Fruit fly (Drosophila melanogaster): ENCODE measurements around the gene SA1.

Gene SA1

dm6 chr2L:6925114-6925513, 25.1 kb upstream of the SA1 start:
- TF ChIP-seq Snoo (tag; optimal IDR thresholded peaks at IDR 0.05) (no peak), Pif1B (GFP tag; optimal IDR thresholded peaks at IDR 0.05) (no peak), gl (tag; optimal IDR thresholded peaks at IDR 0.05) (no peak), Pif1A (GFP tag; optimal IDR thresholded peaks at IDR 0.05) (no peak), CG13204 (GFP tag; optimal IDR thresholded peaks at IDR 0.05) (no peak), fd96Ca (GFP tag; IDR thresholded peaks at IDR 0.05) (no peak), CG12605 (GFP tag; IDR thresholded peaks at IDR 0.05) (no peak)

dm6 chr2L:6931821-6932220, 18.4 kb upstream of the SA1 start, which contains the start of gene CG43232:
TSS of gene CG43232 (plus strand) at chr2L:6932121.
- TF ChIP-seq D1 (tag; optimal IDR thresholded peaks at IDR 0.05) (no peak), CG9948 (tag; optimal IDR thresholded peaks at IDR 0.05) (no peak), CG8159 (tag; optimal IDR thresholded peaks at IDR 0.05) (no peak), CG17806 (tag; optimal IDR thresholded peaks at IDR 0.05) (no peak)

- TF ChIP-seq CG15710 (tag; optimal IDR thresholded peaks at IDR 0.05) (no peak), CG32121 (GFP tag; IDR thresholded peaks at IDR 0.05) (peak; percentile 7; the same call in 1 of the 2 replicates)
These were observed 10.5 kb upstream of the SA1 start for dm6 chr2L:6939698-6940097.

- TF ChIP-seq Pif1B (GFP tag; optimal IDR thresholded peaks at IDR 0.05) (no peak), CG9948 (tag; optimal IDR thresholded peaks at IDR 0.05) (no peak), CG13204 (GFP tag; optimal IDR thresholded peaks at IDR 0.05) (no peak), CG12605 (GFP tag; IDR thresholded peaks at IDR 0.05) (no peak), CG34367 (tag; optimal IDR thresholded peaks at IDR 0.05) (no peak), CG4496 (GFP tag; IDR thresholded peaks at IDR 0.05) (no peak), fd96Ca (GFP tag; IDR thresholded peaks at IDR 0.05) (no peak), EcR (GFP tag; optimal IDR thresholded peaks at IDR 0.05) (no peak), CG32121 (GFP tag; IDR thresholded peaks at IDR 0.05) (no peak), D1 (tag; optimal IDR thresholded peaks at IDR 0.05) (no peak), Pif1A (GFP tag; optimal IDR thresholded peaks at IDR 0.05) (no peak), rn (GFP tag; IDR thresholded peaks at IDR 0.05) (no peak), Snoo (tag; optimal IDR thresholded peaks at IDR 0.05) (no peak), CG17806 (tag; optimal IDR thresholded peaks at IDR 0.05) (no peak), CG8301 (tag; optimal IDR thresholded peaks at IDR 0.05) (no peak), CG10348 (GFP tag; IDR thresholded peaks at IDR 0.05) (no peak), CG14655 (GFP tag; optimal IDR thresholded peaks at IDR 0.05) (no peak), gl (tag; optimal IDR thresholded peaks at IDR 0.05) (no peak)
These were observed 8.5 kb upstream of the SA1 start for dm6 chr2L:6941731-6942130.

dm6 chr2L:6942714-6943113, 7.5 kb upstream of the SA1 start, which contains the start of gene CG18304:
TSS of gene CG18304 (minus strand) at chr2L:6942814.
- TF ChIP-seq Snoo (tag; optimal IDR thresholded peaks at IDR 0.05) (no peak), Ets98B (GFP tag; IDR thresholded peaks at IDR 0.05) (no peak), CG8159 (tag; optimal IDR thresholded peaks at IDR 0.05) (no peak), CG9948 (tag; optimal IDR thresholded peaks at IDR 0.05) (no peak), CG32121 (GFP tag; IDR thresholded peaks at IDR 0.05) (no peak), CG13204 (GFP tag; optimal IDR thresholded peaks at IDR 0.05) (no peak), EcR (GFP tag; optimal IDR thresholded peaks at IDR 0.05) (no peak), CG4496 (GFP tag; IDR thresholded peaks at IDR 0.05) (no peak), CG12605 (GFP tag; IDR thresholded peaks at IDR 0.05) (no peak), CG10348 (GFP tag; IDR thresholded peaks at IDR 0.05) (no peak), Pif1A (GFP tag; optimal IDR thresholded peaks at IDR 0.05) (no peak), CG8301 (tag; optimal IDR thresholded peaks at IDR 0.05) (no peak), CG34367 (tag; optimal IDR thresholded peaks at IDR 0.05) (no peak), CG15710 (tag; optimal IDR thresholded peaks at IDR 0.05) (no peak)

dm6 chr2L:6945088-6945487, 5.1 kb upstream of the SA1 start, which contains the start of gene Fgop2:
TSS of gene Fgop2 (minus strand) at chr2L:6945289.
- no peak for TF ChIP-seq EcR (GFP tag; optimal IDR thresholded peaks at IDR 0.05)
- TF ChIP-seq CG12605 (GFP tag; IDR thresholded peaks at IDR 0.05), result no peak
- no peak for TF ChIP-seq CG9948 (tag; optimal IDR thresholded peaks at IDR 0.05)
- TF ChIP-seq CG10348 (GFP tag; IDR thresholded peaks at IDR 0.05), result no peak
- no peak for TF ChIP-seq rn (GFP tag; IDR thresholded peaks at IDR 0.05)
- TF ChIP-seq Pif1A (GFP tag; optimal IDR thresholded peaks at IDR 0.05), result no peak
- TF ChIP-seq CG8159 (tag; optimal IDR thresholded peaks at IDR 0.05), result no peak
- TF ChIP-seq D1 (tag; optimal IDR thresholded peaks at IDR 0.05), result no peak

- TF ChIP-seq CG14655 (GFP tag; optimal IDR thresholded peaks at IDR 0.05), result no peak
- peak; percentile 8 for TF ChIP-seq CG34367 (tag; optimal IDR thresholded peaks at IDR 0.05)
- peak; percentile 42; the same call in 1 of the 2 replicates for TF ChIP-seq CG12605 (GFP tag; IDR thresholded peaks at IDR 0.05)
- peak; percentile 58 for TF ChIP-seq EcR (GFP tag; optimal IDR thresholded peaks at IDR 0.05)
- no peak for TF ChIP-seq rn (GFP tag; IDR thresholded peaks at IDR 0.05)
These were observed 1.7 kb upstream of the SA1 start, which contains the start of gene ihog for dm6 chr2L:6948540-6948942. TSS of gene ihog (minus strand) at chr2L:6948808.

- no peak for TF ChIP-seq CG34367 (tag; optimal IDR thresholded peaks at IDR 0.05)
- TF ChIP-seq Pif1A (GFP tag; optimal IDR thresholded peaks at IDR 0.05), result no peak
- TF ChIP-seq CG15710 (tag; optimal IDR thresholded peaks at IDR 0.05), result no peak
- peak; percentile 35; the same call in 1 of the 2 replicates for TF ChIP-seq CG32121 (GFP tag; IDR thresholded peaks at IDR 0.05)
- no peak for TF ChIP-seq CG17806 (tag; optimal IDR thresholded peaks at IDR 0.05)
These were observed 6.5 kb downstream of the SA1 start, which contains the start of the genes CG13775 and CG3430 for dm6 chr2L:6956725-6957124. TSS of gene CG13775 (minus strand) at chr2L:6956950. TSS of gene CG3430 (plus strand) at chr2L:6957008.
